Fruit fly (Drosophila melanogaster): ENCODE measurements around the gene CG32085.

dm6 chr3L:11695063-11695462 lies 14.9 kb upstream of the CG32085 start:
- TF ChIP-seq Snoo (tag; optimal IDR thresholded peaks at IDR 0.05) (no peak), CG13204 (GFP tag; optimal IDR thresholded peaks at IDR 0.05) (no peak), CG15710 (tag; optimal IDR thresholded peaks at IDR 0.05) (no peak), CG34367 (tag; optimal IDR thresholded peaks at IDR 0.05) (no peak), rn (GFP tag; IDR thresholded peaks at IDR 0.05) (no peak), CG4496 (GFP tag; IDR thresholded peaks at IDR 0.05) (no peak), CG10348 (GFP tag; IDR thresholded peaks at IDR 0.05) (no peak), CG14655 (GFP tag; optimal IDR thresholded peaks at IDR 0.05) (no peak), CG12605 (GFP tag; IDR thresholded peaks at IDR 0.05) (no peak)

Measured in whole organism, pupa.